Worm (Caenorhabditis elegans) whole organism, midembryonic: ENCODE measurements around the gene R04B5.5.

ENCODE experiments used
- T22C8.4 ChIP-seq: fragments of 200-800 bp; sonication (Bioruptor generic); IDR thresholded peaks from 2 replicates; pipeline ENCODE4 v1.3.6; 2022; ENCODE audit warnings: missing genetic modification characterization, missing compliant biosample characterization
- klf-2 ChIP-seq: fragments of 200-800 bp; sonication (Bioruptor generic); conservative IDR thresholded peaks from 2 replicates; pipeline ENCODE4 v1.3.6; 2022; ENCODE audit warnings: missing genetic modification reagents, missing genetic modification characterization, missing compliant biosample characterization
- tab-1 ChIP-seq: fragments of 200-800 bp; sonication (Bioruptor generic); IDR thresholded peaks from 2 replicates; pipeline ENCODE4 v1.3.6; 2022; ENCODE audit warnings: missing genetic modification characterization, missing compliant biosample characterization

DNA sequence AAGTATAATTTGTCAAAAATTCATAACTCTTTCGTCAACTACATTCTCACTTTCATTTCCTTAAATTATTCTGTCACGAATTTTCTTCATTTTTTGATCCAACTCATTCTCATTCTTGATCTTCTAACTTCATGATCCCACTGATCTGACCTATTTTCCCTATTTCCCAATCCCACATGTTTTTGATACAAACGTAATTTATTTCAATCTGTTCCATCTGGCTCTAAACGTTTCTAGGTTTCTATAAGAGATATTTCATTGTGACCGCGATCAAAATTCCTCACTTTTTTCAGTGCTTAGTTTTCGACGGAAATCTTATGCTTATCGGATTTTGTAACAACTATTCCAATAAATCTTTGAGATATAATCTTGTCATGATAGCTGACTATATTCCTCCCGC lies 21.6 kb upstream of the R04B5.5 start:
- TF ChIP-seq tab-1: no peak
- no peak for TF ChIP-seq klf-2
- TF ChIP-seq T22C8.4: no peak
